Worm (Caenorhabditis elegans) whole organism, early embryonic: ENCODE results near the gene F19C7.3.

Experiments used
- B0310.2 ChIP-seq: sonication (generic microtip); optimal IDR thresholded peaks from 2 replicates; lab custom pipeline; 2016; ENCODE audit warnings: mild to moderate bottlenecking, missing genetic modification characterization, missing compliant biosample characterization
- F13C5.2 ChIP-seq: sonication (generic microtip); optimal IDR thresholded peaks from 2 replicates; lab custom pipeline; 2017; ENCODE audit warnings: mild to moderate bottlenecking, missing genetic modification characterization, inconsistent platforms, missing compliant biosample characterization
- aly-1 ChIP-seq: sonication (generic microtip); optimal IDR thresholded peaks from 2 replicates; lab custom pipeline; 2016; ENCODE audit warnings: missing genetic modification characterization, missing compliant biosample characterization
- ama-1 ChIP-seq: fragments of 150-350 bp; optimal IDR thresholded peaks from 2 replicates; lab custom pipeline; 2014
- ceh-13 ChIP-seq: fragments of 200-800 bp; sonication (Bioruptor generic); optimal IDR thresholded peaks from 2 replicates; lab custom pipeline; 2018; ENCODE audit warnings: mild to moderate bottlenecking, missing genetic modification characterization, missing compliant biosample characterization
- ceh-36 ChIP-seq: sonication (generic microtip); optimal IDR thresholded peaks from 2 replicates; lab custom pipeline; 2016; ENCODE audit warnings: missing genetic modification characterization, inconsistent platforms, missing compliant biosample characterization
- ets-7 ChIP-seq: sonication (generic microtip); optimal IDR thresholded peaks from 2 replicates; lab custom pipeline; 2016; ENCODE audit warnings: missing genotype, missing genetic modification characterization, missing compliant biosample characterization
- flt-1 ChIP-seq: fragments of 200-800 bp; sonication (Bioruptor generic); IDR thresholded peaks from 2 replicates; pipeline ENCODE4 v1.3.6; 2022; ENCODE audit warnings: missing genetic modification characterization, missing compliant biosample characterization
- hmbx-1 ChIP-seq: sonication (generic microtip); optimal IDR thresholded peaks from 2 replicates; lab custom pipeline; 2016; ENCODE audit warnings: mild to moderate bottlenecking, missing genetic modification characterization, missing compliant biosample characterization
- hmg-4 ChIP-seq: fragments of 200-800 bp; sonication (Bioruptor generic); optimal IDR thresholded peaks from 2 replicates; lab custom pipeline; 2018; ENCODE audit warnings: mild to moderate bottlenecking, missing genetic modification characterization, missing compliant biosample characterization
- hnd-1 ChIP-seq: sonication (generic microtip); optimal IDR thresholded peaks from 2 replicates; lab custom pipeline; 2016; ENCODE audit warnings: missing genetic modification characterization, missing compliant biosample characterization
- pes-1 ChIP-seq: fragments of 200-800 bp; sonication (Bioruptor generic); IDR thresholded peaks from 2 replicates; pipeline ENCODE4 v1.3.6; 2022; ENCODE audit warnings: missing genetic modification reagents, missing genetic modification characterization, missing compliant biosample characterization
- scrt-1 ChIP-seq: fragments of 200-800 bp; sonication (Bioruptor generic); IDR thresholded peaks from 2 replicates; pipeline ENCODE4 v1.3.6; 2022; ENCODE audit warnings: missing genetic modification characterization, missing compliant biosample characterization
- sea-1 ChIP-seq: fragments of 200-800 bp; sonication (Bioruptor generic); conservative IDR thresholded peaks from 2 replicates; pipeline ENCODE4 v1.3.6; 2022; ENCODE audit warnings: missing genetic modification characterization, missing compliant biosample characterization
- tbx-11 ChIP-seq: fragments of 200-800 bp; sonication (Bioruptor generic); IDR thresholded peaks from 2 replicates; pipeline ENCODE4 v1.3.6; 2022; ENCODE audit warnings: missing genetic modification characterization, missing compliant biosample characterization
- tbx-37 ChIP-seq: fragments of 200-800 bp; sonication (Bioruptor generic); conservative IDR thresholded peaks from 2 replicates; pipeline ENCODE4 v1.3.6; 2022; ENCODE audit warnings: missing genetic modification reagents, missing genetic modification characterization, missing compliant biosample characterization
- tra-4 ChIP-seq: sonication (generic microtip); optimal IDR thresholded peaks from 2 replicates; lab custom pipeline; 2017; ENCODE audit warnings: missing genetic modification characterization, missing compliant biosample characterization

The F19C7.3 gene

ce11 chrIV:4567343-4567742 is 29.6 kb upstream of the F19C7.3 start, which contains the start of gene F28E10.4:
Gene F28E10.4 (minus strand): TSS chrIV:4567443.
- TF ChIP-seq F13C5.2 (tag; lab: Kevin White, UChicago) (no peak), tbx-11 (GFP tag; lab: Robert Waterston, UW) (no peak), flt-1 (no peak), ama-1 (no peak), ceh-13 (GFP tag; lab: Kevin White, UChicago) (no peak), ceh-36 (tag; lab: Kevin White, UChicago) (no peak), tbx-37 (GFP tag; lab: Robert Waterston, UW) (no peak), hmg-4 (GFP tag; lab: Kevin White, UChicago) (no peak), ets-7 (no peak), pes-1 (no peak), hmbx-1 (tag; lab: Kevin White, UChicago) (no peak), hnd-1 (no peak)

- TF ChIP-seq aly-1 (tag; lab: Kevin White, UChicago) (no peak), ceh-36 (tag; lab: Kevin White, UChicago) (no peak), F13C5.2 (tag; lab: Kevin White, UChicago) (no peak), scrt-1 (GFP tag; lab: Robert Waterston, UW) (no peak), flt-1 (no peak), hnd-1 (no peak), tbx-37 (GFP tag; lab: Robert Waterston, UW) (no peak), B0310.2 (tag; lab: Kevin White, UChicago) (no peak)
These were observed 28.5 kb upstream of the F19C7.3 start, which contains the start of gene F28E10.1 for ce11 chrIV:4568402-4568891. Gene F28E10.1 (plus strand): TSS chrIV:4568841.

- no peak for TF ChIP-seq scrt-1 (GFP tag; lab: Robert Waterston, UW)
- no peak for TF ChIP-seq hmg-4 (GFP tag; lab: Kevin White, UChicago)
- no peak for TF ChIP-seq ama-1
- TF ChIP-seq pes-1: no peak
- no peak for TF ChIP-seq tbx-37 (GFP tag; lab: Robert Waterston, UW)
- no peak for TF ChIP-seq ets-7
- no peak for TF ChIP-seq tbx-11 (GFP tag; lab: Robert Waterston, UW)
- TF ChIP-seq flt-1: no peak
These were observed 26.3 kb upstream of the F19C7.3 start for ce11 chrIV:4570599-4570998.

- TF ChIP-seq flt-1: no peak
- no peak for TF ChIP-seq B0310.2 (tag; lab: Kevin White, UChicago)
- TF ChIP-seq ceh-36 (tag; lab: Kevin White, UChicago): no peak
- TF ChIP-seq ama-1: no peak
- TF ChIP-seq scrt-1 (GFP tag; lab: Robert Waterston, UW): no peak
- no peak for TF ChIP-seq tra-4 (tag; lab: Kevin White, UChicago)
- no peak for TF ChIP-seq hnd-1
- TF ChIP-seq tbx-11 (GFP tag; lab: Robert Waterston, UW): no peak
- no peak for TF ChIP-seq sea-1 (GFP tag; lab: Robert Waterston, UW)
- TF ChIP-seq aly-1 (tag; lab: Kevin White, UChicago): no peak
- no peak for TF ChIP-seq tbx-37 (GFP tag; lab: Robert Waterston, UW)
- no peak for TF ChIP-seq ceh-13 (GFP tag; lab: Kevin White, UChicago)
- TF ChIP-seq pes-1: no peak
- no peak for TF ChIP-seq hmg-4 (GFP tag; lab: Kevin White, UChicago)
- TF ChIP-seq hmbx-1 (tag; lab: Kevin White, UChicago): no peak
- TF ChIP-seq F13C5.2 (tag; lab: Kevin White, UChicago): no peak
These were observed 22.9 kb upstream of the F19C7.3 start for ce11 chrIV:4574051-4574450.

ce11 chrIV:4576847-4577246 is 20.1 kb upstream of the F19C7.3 start:
- TF ChIP-seq tra-4 (tag; lab: Kevin White, UChicago) (no peak), tbx-11 (GFP tag; lab: Robert Waterston, UW) (no peak), B0310.2 (tag; lab: Kevin White, UChicago) (no peak), sea-1 (GFP tag; lab: Robert Waterston, UW) (no peak)

ce11 chrIV:4579472-4579871 is 17.5 kb upstream of the F19C7.3 start:
- TF ChIP-seq tbx-37 (GFP tag; lab: Robert Waterston, UW): no peak
- TF ChIP-seq hnd-1: no peak
- TF ChIP-seq ama-1: no peak

ce11 chrIV:4585991-4586390 is 10.9 kb upstream of the F19C7.3 start:
- TF ChIP-seq hnd-1: no peak
- TF ChIP-seq ets-7: no peak
- TF ChIP-seq hmg-4 (GFP tag; lab: Kevin White, UChicago): no peak
- TF ChIP-seq pes-1: no peak
- no peak for TF ChIP-seq F13C5.2 (tag; lab: Kevin White, UChicago)
- no peak for TF ChIP-seq hmbx-1 (tag; lab: Kevin White, UChicago)

ce11 chrIV:4587532-4587931 is 9.4 kb upstream of the F19C7.3 start:
- TF ChIP-seq aly-1 (tag; lab: Kevin White, UChicago): no peak
- no peak for TF ChIP-seq flt-1
- TF ChIP-seq ama-1: no peak
- TF ChIP-seq tbx-37 (GFP tag; lab: Robert Waterston, UW): no peak
- TF ChIP-seq hnd-1: no peak
- TF ChIP-seq hmg-4 (GFP tag; lab: Kevin White, UChicago): no peak
- no peak for TF ChIP-seq scrt-1 (GFP tag; lab: Robert Waterston, UW)
- TF ChIP-seq hmbx-1 (tag; lab: Kevin White, UChicago): no peak
- TF ChIP-seq tbx-11 (GFP tag; lab: Robert Waterston, UW): no peak
- TF ChIP-seq pes-1: no peak
- TF ChIP-seq ceh-36 (tag; lab: Kevin White, UChicago): no peak
- TF ChIP-seq F13C5.2 (tag; lab: Kevin White, UChicago): no peak
- TF ChIP-seq B0310.2 (tag; lab: Kevin White, UChicago): no peak
- TF ChIP-seq ceh-13 (GFP tag; lab: Kevin White, UChicago): no peak
